Fruit fly (Drosophila melanogaster): ENCODE results near the gene tgo.

tgo gene

dm6 chr3R:8969926-8970306 is 49.9 kb downstream of the tgo start:
- TF ChIP-seq CTCF (optimal IDR thresholded peaks at IDR 0.05) (no peak), CG8478 (optimal IDR thresholded peaks at IDR 0.05) (no peak)

DNA sequence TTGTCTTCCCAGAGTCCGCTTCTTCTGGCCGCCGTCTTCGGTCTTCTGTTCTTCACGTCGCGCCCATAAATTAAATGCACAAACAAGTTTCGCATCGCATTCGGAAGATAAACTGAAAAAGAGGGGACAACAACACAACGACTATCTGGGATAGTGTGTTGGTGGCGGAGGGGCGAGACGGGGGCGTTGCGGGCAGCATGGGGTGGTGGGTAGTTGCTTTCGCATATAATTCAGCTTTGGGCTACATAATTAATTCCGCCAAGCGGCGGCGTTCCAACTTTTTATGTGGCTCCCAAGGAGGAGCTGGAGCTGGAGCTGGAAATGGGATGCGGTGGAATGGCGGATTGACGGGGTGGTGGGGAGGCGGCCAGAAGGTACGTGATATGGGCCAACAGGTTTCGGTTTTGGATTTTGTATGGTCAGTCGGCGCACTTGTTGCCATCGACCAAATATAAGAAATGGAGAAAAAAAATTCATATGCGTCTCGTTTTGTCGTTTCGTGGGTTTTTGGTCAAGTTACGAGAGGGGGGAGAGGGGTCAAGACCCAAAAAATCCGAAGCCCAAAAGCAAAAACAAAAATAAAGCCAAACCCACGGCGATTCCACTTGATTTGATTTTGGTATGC is 50.4 kb downstream of the tgo start:
- no peak for TF ChIP-seq CG8478 (optimal IDR thresholded peaks at IDR 0.05)
- no peak for TF ChIP-seq CTCF (optimal IDR thresholded peaks at IDR 0.05)

DNA sequence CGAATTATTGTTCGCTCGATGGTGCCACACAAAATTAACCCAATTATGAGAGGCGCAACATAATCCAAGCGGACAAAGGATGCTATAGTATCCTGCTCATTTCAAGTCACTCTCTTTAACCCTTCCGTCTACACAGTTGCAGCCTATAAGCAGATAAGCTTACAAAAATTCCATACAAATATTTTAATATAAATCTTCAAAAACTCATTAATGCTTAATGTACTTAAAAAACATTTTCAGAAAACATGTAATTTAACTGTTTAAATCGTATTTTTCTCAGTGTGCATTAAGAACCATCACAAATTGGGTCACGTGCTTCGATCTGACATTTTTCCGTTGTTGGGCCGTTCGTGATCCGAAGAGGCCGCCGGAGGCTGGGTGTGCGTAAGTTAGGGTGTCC is 51.0 kb downstream of the tgo start:
- TF ChIP-seq CTCF (optimal IDR thresholded peaks at IDR 0.05) (no peak), CG8478 (optimal IDR thresholded peaks at IDR 0.05) (no peak)

All from S2 (cell line).